Fruit fly (Drosophila melanogaster): ENCODE data around the gene twin.

DNA sequence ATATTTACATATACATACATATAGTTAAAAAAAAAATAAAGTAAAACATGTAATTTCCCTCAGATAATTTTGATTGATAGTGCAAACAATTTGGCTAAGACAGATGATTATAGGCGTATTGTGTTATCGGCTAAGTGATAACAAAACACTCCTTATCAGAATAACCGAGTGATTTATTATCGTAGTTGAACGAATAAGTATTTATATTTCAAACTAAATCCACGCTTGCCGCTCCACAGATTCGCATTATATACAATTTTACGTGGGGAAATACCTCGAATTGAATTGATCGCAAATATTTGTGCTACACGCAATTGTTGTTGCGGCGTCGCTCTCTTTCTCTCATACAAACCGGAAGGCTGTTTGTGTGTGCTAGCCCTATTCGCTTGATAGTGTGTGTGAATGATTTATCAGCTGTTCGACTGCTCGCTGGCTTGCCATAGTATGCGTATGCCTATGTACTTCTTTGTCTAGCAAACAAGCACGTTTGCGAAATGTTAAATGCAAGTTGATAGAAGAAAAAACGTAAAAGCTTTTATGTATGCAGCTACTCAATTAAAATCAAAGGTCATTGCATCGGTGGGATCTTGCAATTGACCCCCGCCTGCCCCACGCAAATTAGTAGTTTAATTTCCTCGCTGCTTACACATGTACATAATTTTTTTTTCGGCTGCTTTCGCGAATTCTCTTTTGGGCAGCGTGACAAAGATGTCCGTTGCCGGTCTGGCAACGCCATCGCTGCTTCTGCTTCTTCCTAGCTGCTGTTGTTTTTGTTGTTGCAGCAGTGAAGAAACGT is 11.8 kb upstream of the twin start:
- TF ChIP-seq h (optimal IDR thresholded peaks at IDR 0.05) (no peak), psq (optimal IDR thresholded peaks at IDR 0.05) (no peak), Sin3A (optimal IDR thresholded peaks at IDR 0.05) (no peak)
